Worm (Caenorhabditis elegans) whole organism, early embryonic: ENCODE data around the gene R06B9.5.

Experiments
- B0310.2 ChIP-seq: sonication (generic microtip); optimal IDR thresholded peaks from 2 replicates; lab custom pipeline; 2016; ENCODE audit warnings: mild to moderate bottlenecking, missing genetic modification characterization, missing compliant biosample characterization
- F13C5.2 ChIP-seq: sonication (generic microtip); optimal IDR thresholded peaks from 2 replicates; lab custom pipeline; 2017; ENCODE audit warnings: mild to moderate bottlenecking, missing genetic modification characterization, inconsistent platforms, missing compliant biosample characterization
- aly-1 ChIP-seq: sonication (generic microtip); optimal IDR thresholded peaks from 2 replicates; lab custom pipeline; 2016; ENCODE audit warnings: missing genetic modification characterization, missing compliant biosample characterization
- ama-1 ChIP-seq: fragments of 150-350 bp; optimal IDR thresholded peaks from 2 replicates; lab custom pipeline; 2014
- ceh-13 ChIP-seq: fragments of 200-800 bp; sonication (Bioruptor generic); optimal IDR thresholded peaks from 2 replicates; lab custom pipeline; 2018; ENCODE audit warnings: mild to moderate bottlenecking, missing genetic modification characterization, missing compliant biosample characterization
- ceh-36 ChIP-seq: sonication (generic microtip); optimal IDR thresholded peaks from 2 replicates; lab custom pipeline; 2016; ENCODE audit warnings: missing genetic modification characterization, inconsistent platforms, missing compliant biosample characterization
- ets-7 ChIP-seq: sonication (generic microtip); optimal IDR thresholded peaks from 2 replicates; lab custom pipeline; 2016; ENCODE audit warnings: missing genotype, missing genetic modification characterization, missing compliant biosample characterization
- flt-1 ChIP-seq: fragments of 200-800 bp; sonication (Bioruptor generic); IDR thresholded peaks from 2 replicates; pipeline ENCODE4 v1.3.6; 2022; ENCODE audit warnings: missing genetic modification characterization, missing compliant biosample characterization
- hmbx-1 ChIP-seq: sonication (generic microtip); optimal IDR thresholded peaks from 2 replicates; lab custom pipeline; 2016; ENCODE audit warnings: mild to moderate bottlenecking, missing genetic modification characterization, missing compliant biosample characterization
- hmg-4 ChIP-seq: fragments of 200-800 bp; sonication (Bioruptor generic); optimal IDR thresholded peaks from 2 replicates; lab custom pipeline; 2018; ENCODE audit warnings: mild to moderate bottlenecking, missing genetic modification characterization, missing compliant biosample characterization
- hnd-1 ChIP-seq: sonication (generic microtip); optimal IDR thresholded peaks from 2 replicates; lab custom pipeline; 2016; ENCODE audit warnings: missing genetic modification characterization, missing compliant biosample characterization
- pes-1 ChIP-seq: fragments of 200-800 bp; sonication (Bioruptor generic); IDR thresholded peaks from 2 replicates; pipeline ENCODE4 v1.3.6; 2022; ENCODE audit warnings: missing genetic modification reagents, missing genetic modification characterization, missing compliant biosample characterization
- scrt-1 ChIP-seq: fragments of 200-800 bp; sonication (Bioruptor generic); IDR thresholded peaks from 2 replicates; pipeline ENCODE4 v1.3.6; 2022; ENCODE audit warnings: missing genetic modification characterization, missing compliant biosample characterization
- sea-1 ChIP-seq: fragments of 200-800 bp; sonication (Bioruptor generic); conservative IDR thresholded peaks from 2 replicates; pipeline ENCODE4 v1.3.6; 2022; ENCODE audit warnings: missing genetic modification characterization, missing compliant biosample characterization
- tbx-11 ChIP-seq: fragments of 200-800 bp; sonication (Bioruptor generic); IDR thresholded peaks from 2 replicates; pipeline ENCODE4 v1.3.6; 2022; ENCODE audit warnings: missing genetic modification characterization, missing compliant biosample characterization
- tbx-37 ChIP-seq: fragments of 200-800 bp; sonication (Bioruptor generic); conservative IDR thresholded peaks from 2 replicates; pipeline ENCODE4 v1.3.6; 2022; ENCODE audit warnings: missing genetic modification reagents, missing genetic modification characterization, missing compliant biosample characterization
- tra-4 ChIP-seq: sonication (generic microtip); optimal IDR thresholded peaks from 2 replicates; lab custom pipeline; 2017; ENCODE audit warnings: missing genetic modification characterization, missing compliant biosample characterization

The R06B9.5 gene

ce11 chrII:13715733-13716132 is 20.4 kb upstream of the R06B9.5 start, which contains the start of gene zipt-2.3:
Gene zipt-2.3 (minus strand): TSS chrII:13715879.
- TF ChIP-seq flt-1 (no peak), ets-7 (no peak)

- TF ChIP-seq flt-1 (no peak), hmg-4 (GFP tag; lab: Kevin White, UChicago) (no peak), tra-4 (tag; lab: Kevin White, UChicago) (no peak), ceh-13 (no peak), F13C5.2 (tag; lab: Kevin White, UChicago) (no peak), ets-7 (no peak), tbx-11 (GFP tag; lab: Robert Waterston, UW) (no peak), tbx-37 (GFP tag; lab: Robert Waterston, UW) (no peak), pes-1 (GFP tag; lab: Robert Waterston, UW) (no peak), ceh-36 (tag; lab: Kevin White, UChicago) (no peak)
These were observed 18.4 kb upstream of the R06B9.5 start for ce11 chrII:13717393-13718367.

ce11 chrII:13720650-13721049 is 15.5 kb upstream of the R06B9.5 start:
- TF ChIP-seq scrt-1 (GFP tag; lab: Robert Waterston, UW): no peak

ce11 chrII:13721218-13721617 is 14.9 kb upstream of the R06B9.5 start, which contains the start of gene sre-46:
Gene sre-46 (minus strand): TSS chrII:13721318.
- TF ChIP-seq ceh-13 (no peak), pes-1 (GFP tag; lab: Robert Waterston, UW) (no peak), ama-1 (no peak), aly-1 (no peak), hmbx-1 (tag; lab: Kevin White, UChicago) (no peak)

ce11 chrII:13722763-13723162 is 13.4 kb upstream of the R06B9.5 start, which contains the start of gene Y54G9A.5:
Gene Y54G9A.5 (plus strand): TSS chrII:13723007.
- no peak for TF ChIP-seq tra-4 (tag; lab: Kevin White, UChicago)
- TF ChIP-seq hmg-4 (GFP tag; lab: Kevin White, UChicago): no peak
- no peak for TF ChIP-seq ets-7
- no peak for TF ChIP-seq tbx-37 (GFP tag; lab: Robert Waterston, UW)
- no peak for TF ChIP-seq hnd-1 (tag; lab: Kevin White, UChicago)
- no peak for TF ChIP-seq sea-1
- TF ChIP-seq ceh-13: no peak
- no peak for TF ChIP-seq flt-1
- no peak for TF ChIP-seq hmbx-1 (tag; lab: Kevin White, UChicago)
- TF ChIP-seq aly-1: no peak
- TF ChIP-seq F13C5.2 (tag; lab: Kevin White, UChicago): no peak
- no peak for TF ChIP-seq ama-1
- no peak for TF ChIP-seq ceh-36 (tag; lab: Kevin White, UChicago)
- no peak for TF ChIP-seq tbx-11 (GFP tag; lab: Robert Waterston, UW)
- TF ChIP-seq scrt-1 (GFP tag; lab: Robert Waterston, UW): no peak
- no peak for TF ChIP-seq B0310.2
- no peak for TF ChIP-seq pes-1 (GFP tag; lab: Robert Waterston, UW)

ce11 chrII:13723754-13724153 is 12.4 kb upstream of the R06B9.5 start:
- TF ChIP-seq hmg-4 (GFP tag; lab: Kevin White, UChicago): no peak
- no peak for TF ChIP-seq ama-1

- no peak for TF ChIP-seq F13C5.2 (tag; lab: Kevin White, UChicago)
- TF ChIP-seq hmbx-1 (tag; lab: Kevin White, UChicago): no peak
- TF ChIP-seq flt-1: no peak
These were observed 10.3 kb upstream of the R06B9.5 start, which contains the start of the genes Y54G9A.7 and bub-3 for ce11 chrII:13725793-13726192. Gene Y54G9A.7 (minus strand): TSS chrII:13725799. Gene bub-3 (plus strand): TSS chrII:13726062.

- TF ChIP-seq ets-7: no peak
- TF ChIP-seq tbx-11 (GFP tag; lab: Robert Waterston, UW): no peak
- TF ChIP-seq pes-1 (GFP tag; lab: Robert Waterston, UW): no peak
- no peak for TF ChIP-seq B0310.2
- TF ChIP-seq aly-1: no peak
- no peak for TF ChIP-seq sea-1
- no peak for TF ChIP-seq scrt-1 (GFP tag; lab: Robert Waterston, UW)
- no peak for TF ChIP-seq tbx-37 (GFP tag; lab: Robert Waterston, UW)
- TF ChIP-seq F13C5.2 (tag; lab: Kevin White, UChicago): no peak
- TF ChIP-seq hmg-4 (GFP tag; lab: Kevin White, UChicago): no peak
- TF ChIP-seq hmbx-1 (tag; lab: Kevin White, UChicago): no peak
- TF ChIP-seq hnd-1 (tag; lab: Kevin White, UChicago): no peak
- TF ChIP-seq ama-1: no peak
- no peak for TF ChIP-seq ceh-13
- TF ChIP-seq flt-1: no peak
- no peak for TF ChIP-seq tra-4 (tag; lab: Kevin White, UChicago)
- TF ChIP-seq ceh-36 (tag; lab: Kevin White, UChicago): no peak
These were observed 6.7 kb upstream of the R06B9.5 start, which contains the start of gene Y54G9A.9 for ce11 chrII:13729416-13729815. Gene Y54G9A.9 (plus strand): TSS chrII:13729716.
